5 worm cellular contexts compared by ENCODE assay signal in genomic region chrII:12805765-12806384, ce11.
TF ChIP-seq lines count a peak whose summit lies in the region.

No protein-coding gene starts in this region.

TF ChIP-seq in whole organism, L1 larva, 84 proteins besides CTCF, POLR2A, EP300 and RAD21 (continued from another document and continues in another):
- TF ChIP-seq C16A3.4 (tag; optimal IDR thresholded peaks at IDR 0.05; lab: Kevin White, UChicago) (no peak), ama-1 (optimal IDR thresholded peaks at IDR 0.05; lab: Kevin White, UChicago) (no peak), isw-1 (GFP tag; IDR thresholded peaks at IDR 0.05; lab: Robert Waterston, UW) (peak; percentile 15; the same call in 1 of the 2 replicates), C34B4.2 (tag; optimal IDR thresholded peaks at IDR 0.05; lab: Kevin White, UChicago) (no peak), sox-4 (tag; optimal IDR thresholded peaks at IDR 0.05; lab: Kevin White, UChicago) (no peak), nhr-76 (tag; optimal IDR thresholded peaks at IDR 0.05; lab: Kevin White, UChicago) (no peak), egl-27 (tag; optimal IDR thresholded peaks at IDR 0.05; lab: Kevin White, UChicago) (no peak), irx-1 (tag; optimal IDR thresholded peaks at IDR 0.05; lab: Kevin White, UChicago) (no peak), efl-1 (optimal IDR thresholded peaks at IDR 0.05; lab: Kevin White, UChicago) (peak; percentile 34 to 36), efl-1 (GFP tag; optimal IDR thresholded peaks at IDR 0.05 in 1 of 2; lab: Kevin White, UChicago) (peak; percentile 31 to 55), vab-15 (tag; optimal IDR thresholded peaks at IDR 0.05; lab: Kevin White, UChicago) (no peak), dpl-1 (GFP tag; optimal IDR thresholded peaks at IDR 0.05; lab: Kevin White, UChicago) (peak in 2 of 3 experiments; percentile 15 to 57), snpc-4 (tag; optimal IDR thresholded peaks at IDR 0.05; lab: Kevin White, UChicago) (no peak), pqm-1 (tag; optimal IDR thresholded peaks at IDR 0.05; lab: Kevin White, UChicago) (no peak), ceh-88 (GFP tag; IDR thresholded peaks at IDR 0.05; lab: Robert Waterston, UW) (no peak), nhr-47 (tag; optimal IDR thresholded peaks at IDR 0.05; lab: Kevin White, UChicago) (peak; percentile 54), lin-14 (GFP tag; optimal IDR thresholded peaks at IDR 0.05; lab: Kevin White, UChicago) (peak; percentile 86), xbp-1 (tag; optimal IDR thresholded peaks at IDR 0.05; lab: Kevin White, UChicago) (no peak), unc-98 (GFP tag; IDR thresholded peaks at IDR 0.05; lab: Robert Waterston, UW) (no peak), lin-15B (tag; optimal IDR thresholded peaks at IDR 0.05; lab: Kevin White, UChicago) (peak; percentile 47), rnt-1 (tag; optimal IDR thresholded peaks at IDR 0.05; lab: Kevin White, UChicago) (no peak), elt-2 (tag; optimal IDR thresholded peaks at IDR 0.05; lab: Kevin White, UChicago) (no peak), swsn-7 (tag; optimal IDR thresholded peaks at IDR 0.05; lab: Kevin White, UChicago) (peak; percentile 41), nhr-28 (tag; optimal IDR thresholded peaks at IDR 0.05; lab: Kevin White, UChicago) (no peak), zag-1 (tag; optimal IDR thresholded peaks at IDR 0.05; lab: Kevin White, UChicago) (no peak), mdl-1 (tag; optimal IDR thresholded peaks at IDR 0.05; lab: Kevin White, UChicago) (peak in 1 of 2 experiments; percentile 6), nhr-12 (tag; optimal IDR thresholded peaks at IDR 0.05; lab: Kevin White, UChicago) (no peak)

TF ChIP-seq in whole organism, L2 larva, 48 proteins besides CTCF, POLR2A, EP300 and RAD21 (continued from another document):
- TF ChIP-seq alr-1 (tag; optimal IDR thresholded peaks at IDR 0.05; lab: Kevin White, UChicago) = no peak
- TF ChIP-seq C34F6.9 (tag; optimal IDR thresholded peaks at IDR 0.05; lab: Kevin White, UChicago) = peak; percentile 58
- TF ChIP-seq zag-1 (tag; optimal IDR thresholded peaks at IDR 0.05; lab: Kevin White, UChicago) = peak; percentile 2
- TF ChIP-seq nhr-77 (tag; optimal IDR thresholded peaks at IDR 0.05; lab: Kevin White, UChicago) = no peak
- peak; percentile 76 for TF ChIP-seq unc-55 (GFP tag; optimal IDR thresholded peaks at IDR 0.05; lab: Kevin White, UChicago)

TF ChIP-seq in whole organism, L4 larva, 104 proteins besides CTCF, POLR2A, EP300 and RAD21 (continued from another document and continues in another):
- TF ChIP-seq zag-1 (tag; optimal IDR thresholded peaks at IDR 0.05; lab: Kevin White, UChicago) (no peak), nhr-76 (tag; optimal IDR thresholded peaks at IDR 0.05; lab: Kevin White, UChicago) (no peak), nhr-10 (tag; optimal IDR thresholded peaks at IDR 0.05; lab: Kevin White, UChicago) (no peak), cey-2 (tag; optimal IDR thresholded peaks at IDR 0.05; lab: Kevin White, UChicago; ENCODE audit: borderline replicate concordance, insufficient read depth) (no peak), ceh-82 (tag; optimal IDR thresholded peaks at IDR 0.05; lab: Kevin White, UChicago) (no peak), aly-2 (tag; optimal IDR thresholded peaks at IDR 0.05; lab: Kevin White, UChicago) (no peak), nhr-28 (tag; optimal IDR thresholded peaks at IDR 0.05; lab: Kevin White, UChicago) (peak; percentile 26), ztf-7 (tag; optimal IDR thresholded peaks at IDR 0.05; lab: Kevin White, UChicago) (no peak), nhr-41 (GFP tag; IDR thresholded peaks at IDR 0.05; lab: Robert Waterston, UW) (no peak), hmg-1.1 (GFP tag; IDR thresholded peaks at IDR 0.05; lab: Robert Waterston, UW) (peak; percentile 74), dmd-6 (GFP tag; IDR thresholded peaks at IDR 0.05; lab: Robert Waterston, UW) (peak; percentile 41), dmd-9 (GFP tag; IDR thresholded peaks at IDR 0.05; lab: Robert Waterston, UW) (no peak), saeg-2 (GFP tag; IDR thresholded peaks at IDR 0.05; lab: Robert Waterston, UW) (no peak), R02D3.7 (tag; optimal IDR thresholded peaks at IDR 0.05; lab: Kevin White, UChicago) (no peak), unc-62 (GFP tag; optimal IDR thresholded peaks at IDR 0.05 in 1 of 2; lab: Kevin White, UChicago) (peak in 1 of 2 experiments; percentile 83), unc-62 (tag; optimal IDR thresholded peaks at IDR 0.05; lab: Kevin White, UChicago) (no peak), lin-13 (GFP tag; optimal IDR thresholded peaks at IDR 0.05; lab: Kevin White, UChicago) (no peak), ZK337.2 (GFP tag; IDR thresholded peaks at IDR 0.05; lab: Robert Waterston, UW) (no peak), spr-1 (tag; optimal IDR thresholded peaks at IDR 0.05; lab: Kevin White, UChicago) (no peak), nhr-102 (tag; optimal IDR thresholded peaks at IDR 0.05; lab: Kevin White, UChicago) (no peak), lin-29 (GFP tag; IDR thresholded peaks at IDR 0.05; lab: Robert Waterston, UW) (no peak), duxl-1 (tag; optimal IDR thresholded peaks at IDR 0.05; lab: Kevin White, UChicago; ENCODE audit: poor library complexity) (no peak), lin-1 (GFP tag; IDR thresholded peaks at IDR 0.05; lab: Robert Waterston, UW) (no peak), lsy-2 (tag; optimal IDR thresholded peaks at IDR 0.05; lab: Kevin White, UChicago) (peak in 1 of 2 experiments; percentile 60), mdl-1 (tag; optimal IDR thresholded peaks at IDR 0.05; lab: Kevin White, UChicago) (peak in 1 of 2 experiments; percentile 12), lin-15B (tag; optimal IDR thresholded peaks at IDR 0.05; lab: Kevin White, UChicago) (no peak), zip-11 (GFP tag; IDR thresholded peaks at IDR 0.05; lab: Robert Waterston, UW) (no peak), fkh-10 (GFP tag; optimal IDR thresholded peaks at IDR 0.05; lab: Kevin White, UChicago) (peak; percentile 42), nhr-237 (tag; optimal IDR thresholded peaks at IDR 0.05; lab: Kevin White, UChicago) (no peak), dmd-8 (GFP tag; IDR thresholded peaks at IDR 0.05; lab: Robert Waterston, UW) (no peak), zfp-2 (tag; optimal IDR thresholded peaks at IDR 0.05; lab: Kevin White, UChicago) (no peak), Y75B8A.6 (GFP tag; IDR thresholded peaks at IDR 0.05; lab: Robert Waterston, UW) (no peak), snpc-1.2 (GFP tag; IDR thresholded peaks at IDR 0.05; lab: Robert Waterston, UW) (no peak), ceh-20 (GFP tag; IDR thresholded peaks at IDR 0.05; lab: Robert Waterston, UW) (no peak), sdz-12 (GFP tag; optimal IDR thresholded peaks at IDR 0.05; lab: Kevin White, UChicago) (no peak), Y5F2A.4 (GFP tag; optimal IDR thresholded peaks at IDR 0.05; lab: Kevin White, UChicago) (no peak)

TF ChIP-seq in whole organism, mixed stage, embryonic, 35 proteins besides CTCF, POLR2A, EP300 and RAD21 (continued from another document):
- TF ChIP-seq mab-5 (tag; optimal IDR thresholded peaks at IDR 0.05; lab: Kevin White, UChicago) (no peak), unc-120 (tag; optimal IDR thresholded peaks at IDR 0.05; lab: Kevin White, UChicago; ENCODE audit: poor library complexity, severe bottlenecking) (no peak), ceh-43 (GFP tag; optimal IDR thresholded peaks at IDR 0.05; lab: Kevin White, UChicago) (no peak)
TF ChIP-seq in whole organism, mixed stage, embryonic: peak in this region for 5.

TF ChIP-seq in whole organism, young adult, 124 proteins besides CTCF, POLR2A, EP300 and RAD21 (continued from another document):
- TF ChIP-seq mel-28 (tag; optimal IDR thresholded peaks at IDR 0.05; lab: Kevin White, UChicago; ENCODE audit: borderline replicate concordance) (no peak), K12H6.12 (tag; optimal IDR thresholded peaks at IDR 0.05; lab: Kevin White, UChicago) (peak; percentile 28), ama-1 (optimal IDR thresholded peaks at IDR 0.05; lab: Kevin White, UChicago) (no peak), ama-1 (GFP tag; optimal IDR thresholded peaks at IDR 0.05; lab: Kevin White, UChicago) (no peak), egrh-3 (GFP tag; IDR thresholded peaks at IDR 0.05; lab: Robert Waterston, UW) (no peak), zfh-2 (GFP tag; conservative IDR thresholded peaks at IDR 0.05; lab: Robert Waterston, UW) (peak; percentile 92), attf-5 (GFP tag; optimal IDR thresholded peaks at IDR 0.05; lab: Kevin White, UChicago) (peak; percentile 40), lag-1 (GFP tag; IDR thresholded peaks at IDR 0.05; lab: Robert Waterston, UW) (no peak), cebp-1 (GFP tag; IDR thresholded peaks at IDR 0.05; lab: Robert Waterston, UW) (no peak), cebp-1 (tag; optimal IDR thresholded peaks at IDR 0.05; lab: Kevin White, UChicago) (peak; percentile 55), hlh-12 (tag; optimal IDR thresholded peaks at IDR 0.05; lab: Kevin White, UChicago) (no peak), ceh-91 (GFP tag; IDR thresholded peaks at IDR 0.05; lab: Robert Waterston, UW) (no peak), nfyb-1 (GFP tag; IDR thresholded peaks at IDR 0.05; lab: Robert Waterston, UW) (0 out of 2 replicates have a peak, but pooled peaks have one; percentile 28), ceh-27 (GFP tag; optimal IDR thresholded peaks at IDR 0.05; lab: Kevin White, UChicago) (no peak), madf-10 (tag; optimal IDR thresholded peaks at IDR 0.05; lab: Kevin White, UChicago) (no peak), mxl-1 (tag; optimal IDR thresholded peaks at IDR 0.05; lab: Kevin White, UChicago) (no peak), snpc-1.3 (tag; optimal IDR thresholded peaks at IDR 0.05; lab: Kevin White, UChicago; ENCODE audit: insufficient read depth) (no peak), hsf-1 (GFP tag; IDR thresholded peaks at IDR 0.05; lab: Robert Waterston, UW) (no peak), ekl-4 (GFP tag; IDR thresholded peaks at IDR 0.05; lab: Robert Waterston, UW) (no peak), madf-3 (GFP tag; IDR thresholded peaks at IDR 0.05; lab: Robert Waterston, UW) (no peak), ets-4 (GFP tag; optimal IDR thresholded peaks at IDR 0.05; lab: Kevin White, UChicago) (no peak), rcor-1 (GFP tag; IDR thresholded peaks at IDR 0.05; lab: Robert Waterston, UW) (peak; percentile 16; the same call in 1 of the 2 replicates), lsl-1 (GFP tag; optimal IDR thresholded peaks at IDR 0.05; lab: Kevin White, UChicago) (peak; percentile 17), F33H1.4 (GFP tag; IDR thresholded peaks at IDR 0.05; lab: Robert Waterston, UW) (no peak), tbp1 (GFP tag; optimal IDR thresholded peaks at IDR 0.05; lab: Kevin White, UChicago) (peak; percentile 3), zim-3 (tag; optimal IDR thresholded peaks at IDR 0.05; lab: Kevin White, UChicago) (no peak), snpc-1.1 (tag; optimal IDR thresholded peaks at IDR 0.05; lab: Kevin White, UChicago; ENCODE audit: insufficient read depth) (no peak), akir-1 (GFP tag; optimal IDR thresholded peaks at IDR 0.05; lab: Kevin White, UChicago) (no peak), hmg-1.2 (GFP tag; IDR thresholded peaks at IDR 0.05; lab: Robert Waterston, UW) (peak; percentile 85), B0035.1 (tag; optimal IDR thresholded peaks at IDR 0.05; lab: Kevin White, UChicago) (no peak), die-1 (tag; optimal IDR thresholded peaks at IDR 0.05; lab: Kevin White, UChicago) (no peak), bed-1 (GFP tag; IDR thresholded peaks at IDR 0.05; lab: Robert Waterston, UW) (no peak), nfya-1 (tag; optimal IDR thresholded peaks at IDR 0.05; lab: Kevin White, UChicago; ENCODE audit: borderline replicate concordance, insufficient read depth) (no peak), lin-35 (GFP tag; optimal IDR thresholded peaks at IDR 0.05; lab: Kevin White, UChicago) (peak in 1 of 3 experiments; percentile 54), lsy-27 (tag; optimal IDR thresholded peaks at IDR 0.05; lab: Kevin White, UChicago; ENCODE audit: borderline replicate concordance, insufficient read depth) (no peak), dox-1 (GFP tag; IDR thresholded peaks at IDR 0.05; lab: Robert Waterston, UW) (no peak), hrde-1 (tag; optimal IDR thresholded peaks at IDR 0.05; lab: Kevin White, UChicago; ENCODE audit: borderline replicate concordance) (no peak), Y53G8AR.9 (GFP tag; conservative IDR thresholded peaks at IDR 0.05; lab: Robert Waterston, UW) (no peak), athp-1 (tag; optimal IDR thresholded peaks at IDR 0.05; lab: Kevin White, UChicago) (no peak), lin-40 (tag; optimal IDR thresholded peaks at IDR 0.05; lab: Kevin White, UChicago) (no peak), rpc-1 (optimal IDR thresholded peaks at IDR 0.05; lab: Kevin White, UChicago) (no peak), rpc-1 (tag; optimal IDR thresholded peaks at IDR 0.05; lab: Kevin White, UChicago) (no peak), unc-130 (GFP tag; optimal IDR thresholded peaks at IDR 0.05; lab: Kevin White, UChicago) (no peak), mcd-1 (GFP tag; IDR thresholded peaks at IDR 0.05; lab: Robert Waterston, UW) (peak; percentile 57), ccch-3 (GFP tag; optimal IDR thresholded peaks at IDR 0.05; lab: Kevin White, UChicago) (no peak), sdz-38 (tag; optimal IDR thresholded peaks at IDR 0.05; lab: Kevin White, UChicago) (no peak), B0336.3 (GFP tag; IDR thresholded peaks at IDR 0.05; lab: Robert Waterston, UW) (no peak), ztf-25 (GFP tag; IDR thresholded peaks at IDR 0.05; lab: Robert Waterston, UW) (no peak), nhr-27 (tag; optimal IDR thresholded peaks at IDR 0.05; lab: Kevin White, UChicago) (no peak), snpc-4 (GFP tag; optimal IDR thresholded peaks at IDR 0.05; lab: Kevin White, UChicago) (no peak), snpc-4 (tag; optimal IDR thresholded peaks at IDR 0.05; lab: Kevin White, UChicago) (peak in 1 of 4 experiments; percentile 40), ztf-3 (GFP tag; optimal IDR thresholded peaks at IDR 0.05; lab: Kevin White, UChicago) (no peak), hmg-20 (GFP tag; IDR thresholded peaks at IDR 0.05; lab: Robert Waterston, UW) (no peak), F57A8.1 (GFP tag; optimal IDR thresholded peaks at IDR 0.05; lab: Kevin White, UChicago) (no peak), T26A5.8 (tag; optimal IDR thresholded peaks at IDR 0.05; lab: Kevin White, UChicago) (no peak), atf-7 (tag; optimal IDR thresholded peaks at IDR 0.05; lab: Kevin White, UChicago) (peak; percentile 17), lir-1 (GFP tag; conservative IDR thresholded peaks at IDR 0.05; lab: Robert Waterston, UW) (no peak), Y95B8A.8 (GFP tag; IDR thresholded peaks at IDR 0.05; lab: Robert Waterston, UW) (no peak), fkh-3 (tag; optimal IDR thresholded peaks at IDR 0.05; lab: Kevin White, UChicago) (no peak)
TF ChIP-seq in whole organism, young adult: peak in this region for 14.
